Worm (Caenorhabditis elegans): ENCODE measurements around the gene csb-1.

The csb-1 gene

DNA sequence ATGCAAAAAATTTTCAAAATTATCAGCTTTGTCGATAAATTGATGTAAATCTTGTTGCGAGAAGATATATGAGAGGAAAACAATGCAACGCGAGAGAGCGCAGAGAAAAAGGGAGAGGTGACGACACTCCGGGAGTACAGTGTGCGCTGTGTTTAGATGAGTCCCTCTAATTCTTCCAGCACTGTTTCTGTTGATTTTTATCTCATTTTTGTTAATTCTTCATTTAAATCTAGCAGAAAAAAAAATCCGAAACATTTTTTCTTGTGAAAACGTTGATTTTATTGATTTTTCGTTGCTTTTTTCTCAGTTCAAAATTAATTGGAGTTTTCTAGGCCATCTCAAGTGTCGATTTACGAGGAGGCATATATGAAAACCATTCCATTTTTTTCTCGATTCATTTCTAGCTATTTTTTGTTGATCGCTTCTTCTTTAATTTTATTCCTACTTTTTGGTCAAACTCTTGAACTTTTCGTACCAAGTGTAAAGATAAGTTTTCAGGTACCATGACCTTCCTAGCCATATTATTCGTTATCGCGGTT, 16.3 kb downstream of the csb-1 start, which contains the start of gene acl-1 (continued):
- TF ChIP-seq ceh-19 (GFP tag; optimal IDR thresholded peaks at IDR 0.05) (no peak), ztf-16 (tag; optimal IDR thresholded peaks at IDR 0.05) (peak; percentile 28), tbx-2 (tag; optimal IDR thresholded peaks at IDR 0.05) (peak; percentile 72), ceh-45 (GFP tag; IDR thresholded peaks at IDR 0.05) (no peak), F13H6.1 (tag; optimal IDR thresholded peaks at IDR 0.05) (peak; percentile 44), odd-2 (tag; optimal IDR thresholded peaks at IDR 0.05) (no peak), ceh-2 (tag; optimal IDR thresholded peaks at IDR 0.05) (peak; percentile 75), unc-42 (tag; optimal IDR thresholded peaks at IDR 0.05) (peak; percentile 87), nfya-1 (tag; optimal IDR thresholded peaks at IDR 0.05) (peak; percentile 49)

DNA sequence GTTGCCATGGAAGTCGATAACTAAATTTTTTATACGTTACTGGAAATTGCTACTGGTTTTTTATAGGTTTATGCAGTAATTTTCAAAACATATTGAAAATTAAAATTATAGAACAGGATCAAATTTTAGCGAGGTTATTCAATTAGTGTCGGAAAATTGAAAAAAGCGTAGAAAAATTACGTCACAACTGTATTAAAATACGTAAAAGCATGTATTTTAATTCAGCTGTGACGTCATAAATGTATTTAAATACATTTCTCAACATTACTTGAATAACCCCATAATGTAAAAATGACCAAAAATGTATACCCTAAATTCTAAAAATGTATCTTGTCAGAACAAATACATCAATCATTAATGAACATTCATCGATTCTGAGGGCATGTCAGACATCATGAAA, 16.9 kb downstream of the csb-1 start:
- no peak for TF ChIP-seq odd-2 (tag; optimal IDR thresholded peaks at IDR 0.05)
- TF ChIP-seq ceh-31 (tag; optimal IDR thresholded peaks at IDR 0.05): no peak
- TF ChIP-seq elt-2 (tag; optimal IDR thresholded peaks at IDR 0.05): no peak
- no peak for TF ChIP-seq hlh-15 (tag; optimal IDR thresholded peaks at IDR 0.05)
- no peak for TF ChIP-seq pros-1 (tag; optimal IDR thresholded peaks at IDR 0.05)
- TF ChIP-seq hlh-6 (tag; optimal IDR thresholded peaks at IDR 0.05): no peak
- no peak for TF ChIP-seq ceh-22 (tag; optimal IDR thresholded peaks at IDR 0.05)
- no peak for TF ChIP-seq pha-4 (tag; optimal IDR thresholded peaks at IDR 0.05)
- no peak for TF ChIP-seq nhr-232 (tag; optimal IDR thresholded peaks at IDR 0.05)
- no peak for TF ChIP-seq sox-2 (GFP tag; IDR thresholded peaks at IDR 0.05)
- TF ChIP-seq dve-1 (tag; optimal IDR thresholded peaks at IDR 0.05): no peak
- TF ChIP-seq ceh-45 (GFP tag; IDR thresholded peaks at IDR 0.05): no peak
- TF ChIP-seq ceh-18 (tag; optimal IDR thresholded peaks at IDR 0.05): no peak
- TF ChIP-seq C38D4.7 (GFP tag; optimal IDR thresholded peaks at IDR 0.05): no peak
- TF ChIP-seq K02D7.2 (tag; optimal IDR thresholded peaks at IDR 0.05): no peak
- TF ChIP-seq ref-2 (tag; optimal IDR thresholded peaks at IDR 0.05): no peak
- no peak for TF ChIP-seq ama-1 (optimal IDR thresholded peaks at IDR 0.05)
- no peak for TF ChIP-seq hlh-8 (tag; optimal IDR thresholded peaks at IDR 0.05)
- TF ChIP-seq madf-2 (tag; optimal IDR thresholded peaks at IDR 0.05): no peak
- TF ChIP-seq ceh-2 (tag; optimal IDR thresholded peaks at IDR 0.05): no peak

DNA sequence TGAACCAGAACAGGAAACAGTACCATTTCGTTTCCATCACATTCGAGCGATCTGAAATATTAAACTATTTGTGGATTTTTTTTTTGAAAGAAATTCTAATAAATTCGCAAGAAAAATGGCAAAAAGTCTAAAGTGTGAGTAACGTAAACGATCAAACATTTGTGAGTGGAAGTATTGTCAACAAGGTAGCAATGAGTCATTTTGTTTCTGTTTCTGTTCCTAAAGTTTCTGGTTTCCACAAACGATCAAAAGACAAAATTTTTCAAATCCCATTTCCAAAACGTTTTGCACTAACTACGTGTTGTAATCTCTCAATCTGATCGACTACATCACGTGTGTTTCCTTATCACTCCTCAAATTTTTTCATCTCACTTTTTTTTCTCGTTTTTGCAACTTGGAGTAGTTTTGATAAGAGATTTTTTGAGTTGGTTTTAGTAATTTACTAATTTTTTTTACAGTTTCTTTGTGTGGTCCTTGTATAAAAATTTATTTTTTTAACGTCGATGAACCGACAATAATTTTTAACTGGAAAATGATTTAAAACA, 18.1 kb downstream of the csb-1 start, which contains the start of gene F59F4.3:
Gene F59F4.3 (minus strand): TSS at position 51 of the 545 bp plus-strand sequence.
- TF ChIP-seq che-1 (tag; optimal IDR thresholded peaks at IDR 0.05) (no peak), F13H6.1 (tag; optimal IDR thresholded peaks at IDR 0.05) (no peak), ttx-3 (tag; optimal IDR thresholded peaks at IDR 0.05) (no peak), unc-55 (GFP tag; optimal IDR thresholded peaks at IDR 0.05) (no peak), lim-6 (tag; optimal IDR thresholded peaks at IDR 0.05) (no peak), npax-4 (tag; optimal IDR thresholded peaks at IDR 0.05) (no peak)

ce11 chrX:15846552-15846951, 19.2 kb downstream of the csb-1 start:
- no peak for TF ChIP-seq C08G9.2 (tag; optimal IDR thresholded peaks at IDR 0.05)
- no peak for TF ChIP-seq nhr-11 (tag; optimal IDR thresholded peaks at IDR 0.05)
- TF ChIP-seq unc-42 (tag; optimal IDR thresholded peaks at IDR 0.05): no peak
- no peak for TF ChIP-seq fkh-10 (GFP tag; optimal IDR thresholded peaks at IDR 0.05)
- TF ChIP-seq fax-1 (tag; optimal IDR thresholded peaks at IDR 0.05): no peak
- TF ChIP-seq ceh-45 (GFP tag; IDR thresholded peaks at IDR 0.05): no peak
- TF ChIP-seq sox-2 (GFP tag; IDR thresholded peaks at IDR 0.05): no peak
- no peak for TF ChIP-seq sox-4 (tag; optimal IDR thresholded peaks at IDR 0.05)
- no peak for TF ChIP-seq odd-2 (tag; optimal IDR thresholded peaks at IDR 0.05)
- TF ChIP-seq ceh-14 (tag; optimal IDR thresholded peaks at IDR 0.05): no peak
- TF ChIP-seq T23F11.4 (GFP tag; optimal IDR thresholded peaks at IDR 0.05): no peak
- no peak for TF ChIP-seq ceh-22 (tag; optimal IDR thresholded peaks at IDR 0.05)
- no peak for TF ChIP-seq tbx-2 (tag; optimal IDR thresholded peaks at IDR 0.05)
- TF ChIP-seq pax-1 (tag; optimal IDR thresholded peaks at IDR 0.05): no peak
- no peak for TF ChIP-seq ztf-16 (tag; optimal IDR thresholded peaks at IDR 0.05)

Data from whole organism, late embryonic.